Worm (Caenorhabditis elegans): ENCODE results near the gene W06D11.2.

The W06D11.2 gene

DNA sequence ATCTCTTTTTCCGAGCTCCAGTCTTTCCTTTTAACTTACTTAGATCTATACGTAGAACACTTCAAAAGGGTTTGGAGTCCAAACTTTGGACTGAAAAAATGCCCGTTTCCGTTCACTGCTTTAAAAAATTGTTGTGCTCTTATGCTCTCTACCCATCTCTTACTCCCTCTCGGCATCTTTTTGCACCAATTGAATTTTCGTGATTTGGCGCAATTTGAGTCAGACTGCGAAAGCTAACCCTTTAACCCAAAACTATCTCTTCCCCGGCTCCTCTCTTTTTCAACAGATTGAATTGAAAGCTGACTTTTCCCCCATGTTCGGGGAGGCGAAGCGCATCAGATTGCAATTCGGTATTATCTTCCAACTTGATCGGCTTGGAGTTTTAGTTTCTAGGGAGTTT is 44.3 kb downstream of the W06D11.2 start:
- TF ChIP-seq nhr-237 (tag; optimal IDR thresholded peaks at IDR 0.05) = no peak
- TF ChIP-seq R02D3.7 (tag; optimal IDR thresholded peaks at IDR 0.05) = no peak
- TF ChIP-seq ztf-4 (tag; optimal IDR thresholded peaks at IDR 0.05) = no peak
- no peak for TF ChIP-seq ZK546.5 (tag; optimal IDR thresholded peaks at IDR 0.05)
- TF ChIP-seq nhr-21 (tag; optimal IDR thresholded peaks at IDR 0.05) = no peak
- no peak for TF ChIP-seq blmp-1 (tag; optimal IDR thresholded peaks at IDR 0.05; ENCODE audit: insufficient read depth)
- TF ChIP-seq unc-62 (GFP tag; optimal IDR thresholded peaks at IDR 0.05) = no peak
- no peak for TF ChIP-seq ceh-16 (tag; optimal IDR thresholded peaks at IDR 0.05)
- TF ChIP-seq unc-55 (GFP tag; optimal IDR thresholded peaks at IDR 0.05) = no peak
- no peak for TF ChIP-seq mab-5 (tag; optimal IDR thresholded peaks at IDR 0.05)
- TF ChIP-seq Y55F3AM.14 (GFP tag; optimal IDR thresholded peaks at IDR 0.05) = no peak
- TF ChIP-seq nhr-12 (tag; optimal IDR thresholded peaks at IDR 0.05) = no peak
- TF ChIP-seq F13H6.1 (tag; optimal IDR thresholded peaks at IDR 0.05) = no peak
- no peak for TF ChIP-seq elt-1 (tag; optimal IDR thresholded peaks at IDR 0.05)
- TF ChIP-seq skn-1 (tag; optimal IDR thresholded peaks at IDR 0.05) = no peak
- no peak for TF ChIP-seq egl-27 (tag; optimal IDR thresholded peaks at IDR 0.05)

- no peak for TF ChIP-seq sma-3 (GFP tag; optimal IDR thresholded peaks at IDR 0.05)
- no peak for TF ChIP-seq F13H6.1 (tag; optimal IDR thresholded peaks at IDR 0.05)
- no peak for TF ChIP-seq egl-27 (tag; optimal IDR thresholded peaks at IDR 0.05)
- no peak for TF ChIP-seq ama-1 (optimal IDR thresholded peaks at IDR 0.05)
- TF ChIP-seq dmd-4 (tag; optimal IDR thresholded peaks at IDR 0.05) = no peak
- TF ChIP-seq mdl-1 (tag; optimal IDR thresholded peaks at IDR 0.05) = no peak
- no peak for TF ChIP-seq nhr-129 (tag; optimal IDR thresholded peaks at IDR 0.05)
- TF ChIP-seq unc-39 (tag; optimal IDR thresholded peaks at IDR 0.05) = no peak
- TF ChIP-seq unc-55 (GFP tag; optimal IDR thresholded peaks at IDR 0.05) = no peak
Observed at ce11 chrX:12248140-12248539, 48.4 kb downstream of the W06D11.2 start.
